Worm (Caenorhabditis elegans) whole organism, L4 larva: ENCODE measurements around the gene msrp-5.

Experiments
- ceh-20 ChIP-seq: fragments of 200-800 bp; sonication (Bioruptor generic); IDR thresholded peaks from 2 replicates; pipeline ENCODE4 v1.3.6; 2022; ENCODE audit warnings: missing genetic modification reagents, missing genetic modification characterization, missing compliant biosample characterization
- ceh-82 ChIP-seq: sonication (generic microtip); optimal IDR thresholded peaks from 2 replicates; lab custom pipeline; 2017; ENCODE audit warnings: missing biosample characterization, missing genetic modification characterization
- lin-1 ChIP-seq: fragments of 200-800 bp; sonication (Bioruptor generic); IDR thresholded peaks from 2 replicates; pipeline ENCODE4 v1.3.6; 2022; ENCODE audit warnings: missing genetic modification reagents, missing genetic modification characterization, missing compliant biosample characterization
- unc-39 ChIP-seq: sonication (generic microtip); optimal IDR thresholded peaks from 2 replicates; lab custom pipeline; 2017; ENCODE audit warnings: missing biosample characterization, missing genetic modification characterization
- unc-62 ChIP-seq, 3 experiments: fragments of 150-350 bp in 1 of 3; sonication (generic microtip); optimal IDR thresholded peaks in 2 of 3; peaks in 1 of 3; 1 replicate in 1 of 3; 2 replicates in 2 of 3; lab custom pipeline; 2014 to 2017; ENCODE audit warnings: missing biosample characterization in 3 of 3, missing genetic modification characterization in 3 of 3, missing genetic modification reagents in 3 of 3, missing genotype in 1 of 3

DNA sequence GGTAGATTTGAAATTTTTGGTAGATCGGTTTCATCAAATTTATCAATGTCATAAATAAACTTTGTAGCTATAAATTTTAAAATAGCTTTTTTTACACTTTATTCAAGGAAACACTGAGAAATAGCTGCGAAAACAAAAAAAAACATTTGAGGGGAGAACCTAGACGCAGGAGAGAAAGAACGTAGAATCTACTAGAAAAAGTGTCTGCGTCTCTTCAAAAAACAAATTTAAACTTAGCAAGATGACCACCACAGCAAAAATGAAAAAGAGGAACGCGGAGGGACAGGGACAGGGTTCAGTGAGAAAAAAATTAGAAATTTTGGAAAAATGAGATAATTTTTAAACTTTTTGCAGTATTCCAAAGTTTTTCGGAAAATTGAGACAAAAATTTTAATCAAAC lies 32.3 kb downstream of the msrp-5 start:
- no peak for TF ChIP-seq ceh-82
- no peak for TF ChIP-seq lin-1 (GFP tag; lab: Robert Waterston, UW)
- TF ChIP-seq ceh-20, result 0 out of 2 replicates have a peak, but pooled peaks have one; percentile 19
- no peak for TF ChIP-seq unc-62 (GFP tag; optimal IDR thresholded peaks at IDR 0.05 in 1 of 2; lab: Kevin White, UChicago)
- TF ChIP-seq unc-62 (tag; optimal IDR thresholded peaks at IDR 0.05; lab: Kevin White, UChicago), result no peak
- no peak for TF ChIP-seq unc-39
